Worm (Caenorhabditis elegans) whole organism, young adult: ENCODE results near the gene R07E5.4.

Source experiments
- ama-1 ChIP-seq, 3 experiments: fragments of 150-350 bp in 1 of 3; sonication (generic microtip) in 2 of 3; optimal IDR thresholded peaks; 2 replicates each; lab custom pipeline; 2014 to 2018; ENCODE audit warnings: missing biosample characterization in 2 of 3, missing genetic modification characterization in 2 of 3, missing genetic modification reagents in 2 of 3
- unc-130 ChIP-seq: sonication (generic microtip); optimal IDR thresholded peaks from 2 replicates; lab custom pipeline; 2016; ENCODE audit warnings: missing genetic modification reagents, missing genetic modification characterization, missing compliant biosample characterization

ce11 chrIII:4408251-4408650 is 13.7 kb downstream of the R07E5.4 start, which contains the start of gene gpch-1:
- TF ChIP-seq unc-130 (no peak), ama-1 (optimal IDR thresholded peaks at IDR 0.05; lab: Kevin White, UChicago) (no peak), ama-1 (GFP tag; optimal IDR thresholded peaks at IDR 0.05; lab: Kevin White, UChicago) (no peak)
